Fruit fly (Drosophila melanogaster) whole organism, prepupa: Measurements from ENCODE around the gene ATPsyngamma.

Source experiments
- CG10631 ChIP-seq: fragments of 200-800 bp; sonication (Bioruptor generic); optimal IDR thresholded peaks from 2 replicates; lab custom pipeline; 2016; ENCODE audit warnings: missing biosample characterization, missing genetic modification characterization
- CG10669 ChIP-seq: fragments of 200-800 bp; sonication (Bioruptor generic); optimal IDR thresholded peaks from 3 replicates; lab custom pipeline; 2018; ENCODE audit warnings: missing biosample characterization, mild to moderate bottlenecking, missing genetic modification characterization, moderate library complexity
- CG11294 ChIP-seq: fragments of 200-800 bp; sonication (Bioruptor generic); IDR thresholded peaks from 2 replicates; pipeline ENCODE4 v1.3.6; 2022; ENCODE audit warnings: missing biosample characterization, missing genetic modification characterization
- CG11762 ChIP-seq: fragments of 200-800 bp; sonication (Bioruptor generic); optimal IDR thresholded peaks from 3 replicates; lab custom pipeline; 2016; ENCODE audit warnings: missing biosample characterization, missing genetic modification characterization; ENCODE audit not compliant: insufficient read depth
- CG11902 ChIP-seq: fragments of 200-800 bp; sonication (Bioruptor generic); optimal IDR thresholded peaks from 3 replicates; lab custom pipeline; 2016; ENCODE audit warnings: missing biosample characterization, missing genetic modification characterization
- CG15336 ChIP-seq: fragments of 200-800 bp; sonication (Bioruptor generic); IDR thresholded peaks from 2 replicates; pipeline ENCODE4 v1.3.6; 2022; ENCODE audit warnings: missing biosample characterization, missing genetic modification characterization
- CG1621 ChIP-seq: fragments of 200-800 bp; sonication (Bioruptor generic); optimal IDR thresholded peaks from 3 replicates; lab custom pipeline; 2018; ENCODE audit warnings: missing biosample characterization, mild to moderate bottlenecking, missing genetic modification characterization
- CG16779 ChIP-seq: fragments of 200-800 bp; sonication (Bioruptor generic); optimal IDR thresholded peaks from 3 replicates; lab custom pipeline; 2017; ENCODE audit warnings: missing biosample characterization, mild to moderate bottlenecking, missing genetic modification characterization
- CG3032 ChIP-seq: fragments of 200-800 bp; optimal IDR thresholded peaks from 2 replicates; lab custom pipeline; 2019; ENCODE audit warnings: missing biosample characterization, mild to moderate bottlenecking, missing genetic modification characterization, moderate library complexity
- CG31627 ChIP-seq: fragments of 200-800 bp; sonication (Bioruptor generic); optimal IDR thresholded peaks from 3 replicates; lab custom pipeline; 2016; ENCODE audit warnings: missing biosample characterization, missing genetic modification characterization
- CG32006 ChIP-seq: fragments of 200-800 bp; sonication (Bioruptor generic); optimal IDR thresholded peaks from 3 replicates; lab custom pipeline; 2017; ENCODE audit warnings: missing biosample characterization, mild to moderate bottlenecking, missing genetic modification characterization
- CG34406 ChIP-seq: fragments of 200-800 bp; sonication (Bioruptor generic); optimal IDR thresholded peaks from 3 replicates; lab custom pipeline; 2016; ENCODE audit warnings: missing biosample characterization, missing genetic modification characterization
- CG3919 ChIP-seq: fragments of 200-800 bp; sonication (Bioruptor generic); optimal IDR thresholded peaks from 3 replicates; lab custom pipeline; 2016; ENCODE audit warnings: missing biosample characterization, missing genetic modification characterization
- CG4318 ChIP-seq: fragments of 200-800 bp; sonication (Bioruptor generic); optimal IDR thresholded peaks from 3 replicates; lab custom pipeline; 2017; ENCODE audit warnings: missing biosample characterization, mild to moderate bottlenecking, missing genetic modification characterization
- CG6163 ChIP-seq: fragments of 200-800 bp; sonication (Bioruptor generic); IDR thresholded peaks from 3 replicates; pipeline ENCODE4 v1.3.6; 2022; ENCODE audit warnings: missing biosample characterization, missing genetic modification characterization
- CG6276 ChIP-seq: fragments of 200-800 bp; sonication (Bioruptor generic); optimal IDR thresholded peaks from 2 replicates; lab custom pipeline; 2017; ENCODE audit warnings: missing biosample characterization, mild to moderate bottlenecking, missing genetic modification characterization
- CG6792 ChIP-seq: fragments of 200-800 bp; sonication (Bioruptor generic); optimal IDR thresholded peaks from 3 replicates; lab custom pipeline; 2016; ENCODE audit warnings: missing biosample characterization, missing genetic modification characterization
- CG6808 ChIP-seq: fragments of 200-800 bp; sonication (Bioruptor generic); optimal IDR thresholded peaks from 3 replicates; lab custom pipeline; 2017; ENCODE audit warnings: missing biosample characterization, missing genetic modification characterization, mild to moderate bottlenecking, moderate library complexity, missing genetic modification reagents
- CG6854 ChIP-seq: fragments of 200-800 bp; sonication (Bioruptor generic); optimal IDR thresholded peaks from 2 replicates; lab custom pipeline; 2017; ENCODE audit warnings: missing biosample characterization, mild to moderate bottlenecking, missing genetic modification characterization
- CG7368 ChIP-seq: fragments of 200-800 bp; sonication (Bioruptor generic); optimal IDR thresholded peaks from 3 replicates; lab custom pipeline; 2016; ENCODE audit warnings: missing biosample characterization, missing genetic modification characterization
- CG8119 ChIP-seq: fragments of 200-800 bp; sonication (Bioruptor generic); IDR thresholded peaks from 3 replicates; pipeline ENCODE4 v1.3.6; 2022; ENCODE audit warnings: missing biosample characterization, missing genetic modification characterization
- CG8319 ChIP-seq: fragments of 200-800 bp; sonication (Bioruptor generic); optimal IDR thresholded peaks from 3 replicates; lab custom pipeline; 2016; ENCODE audit warnings: missing biosample characterization, missing genetic modification characterization
- CG9139 ChIP-seq: fragments of 200-800 bp; sonication (Bioruptor generic); optimal IDR thresholded peaks from 3 replicates; lab custom pipeline; 2017; ENCODE audit warnings: missing biosample characterization, mild to moderate bottlenecking, missing genetic modification characterization
- Eip75B ChIP-seq: fragments of 200-800 bp; sonication (Bioruptor generic); optimal IDR thresholded peaks from 3 replicates; lab custom pipeline; 2016; ENCODE audit warnings: missing biosample characterization, missing genetic modification characterization
- Eip78C ChIP-seq: fragments of 200-800 bp; sonication (Bioruptor generic); peaks from one replicate; lab custom pipeline; 2016; ENCODE audit warnings: missing biosample characterization, missing genetic modification characterization
- Eip93F ChIP-seq: fragments of 200-800 bp; sonication (Bioruptor generic); optimal IDR thresholded peaks from 2 replicates; lab custom pipeline; 2016; ENCODE audit warnings: missing biosample characterization, mild to moderate bottlenecking, missing genetic modification characterization
- Ets21C ChIP-seq: fragments of 200-800 bp; sonication (Bioruptor generic); optimal IDR thresholded peaks from 3 replicates; lab custom pipeline; 2016; ENCODE audit warnings: missing biosample characterization, missing genetic modification characterization
- Ets96B ChIP-seq: fragments of 200-800 bp; optimal IDR thresholded peaks from 2 replicates; lab custom pipeline; 2019; ENCODE audit warnings: missing biosample characterization, mild to moderate bottlenecking, missing genetic modification characterization, moderate library complexity
- Gug ChIP-seq: fragments of 200-800 bp; sonication (Bioruptor generic); IDR thresholded peaks from 2 replicates; pipeline ENCODE4 v1.3.6; 2022; ENCODE audit warnings: missing biosample characterization, missing genetic modification characterization
- Hr38 ChIP-seq: sonication (Bioruptor generic); optimal IDR thresholded peaks from 2 replicates; lab custom pipeline; 2016; ENCODE audit warnings: missing biosample characterization, missing genetic modification characterization
- Hr39 ChIP-seq: fragments of 200-800 bp; sonication (Bioruptor generic); optimal IDR thresholded peaks from 2 replicates; lab custom pipeline; 2016; ENCODE audit warnings: missing biosample characterization, missing genetic modification characterization
- Hr4 ChIP-seq: fragments of 200-800 bp; sonication (Bioruptor generic); optimal IDR thresholded peaks from 3 replicates; lab custom pipeline; 2016; ENCODE audit warnings: missing biosample characterization, missing genetic modification characterization
- Lpt ChIP-seq: fragments of 200-800 bp; sonication (Bioruptor generic); optimal IDR thresholded peaks from 3 replicates; lab custom pipeline; 2016; ENCODE audit warnings: missing biosample characterization, missing genetic modification characterization
- Met ChIP-seq: fragments of 200-800 bp; sonication (Bioruptor generic); optimal IDR thresholded peaks from 3 replicates; lab custom pipeline; 2016; ENCODE audit warnings: missing biosample characterization, missing genetic modification characterization
- OdsH ChIP-seq: fragments of 200-800 bp; sonication (Bioruptor generic); optimal IDR thresholded peaks from 3 replicates; lab custom pipeline; 2016; ENCODE audit warnings: missing biosample characterization, missing genetic modification characterization
- Smox ChIP-seq: fragments of 200-800 bp; sonication (Bioruptor generic); optimal IDR thresholded peaks from 3 replicates; lab custom pipeline; 2016; ENCODE audit warnings: missing biosample characterization, missing genetic modification characterization
- Sox14 ChIP-seq: fragments of 200-800 bp; sonication (Bioruptor generic); optimal IDR thresholded peaks from 3 replicates; lab custom pipeline; 2016; ENCODE audit warnings: missing biosample characterization, missing genetic modification characterization
- Sox15 ChIP-seq: fragments of 200-800 bp; sonication (Bioruptor generic); optimal IDR thresholded peaks from 3 replicates; lab custom pipeline; 2016; ENCODE audit warnings: missing biosample characterization, missing genetic modification characterization
- achi ChIP-seq: fragments of 200-800 bp; sonication (Bioruptor generic); optimal IDR thresholded peaks from 3 replicates; lab custom pipeline; 2016; ENCODE audit warnings: missing biosample characterization, missing genetic modification characterization
- cyc ChIP-seq: fragments of 200-800 bp; sonication (Bioruptor generic); optimal IDR thresholded peaks from 3 replicates; lab custom pipeline; 2016; ENCODE audit warnings: missing biosample characterization, missing genetic modification characterization
- dac ChIP-seq: fragments of 200-800 bp; sonication (Bioruptor generic); optimal IDR thresholded peaks from 2 replicates; lab custom pipeline; 2017; ENCODE audit warnings: missing biosample characterization, mild to moderate bottlenecking, missing genetic modification characterization
- dsx ChIP-seq: fragments of 200-800 bp; optimal IDR thresholded peaks from 3 replicates; lab custom pipeline; 2019; ENCODE audit warnings: missing biosample characterization, mild to moderate bottlenecking, missing genetic modification characterization, moderate library complexity; ENCODE audit not compliant: poor library complexity, severe bottlenecking
- fd59A ChIP-seq: fragments of 200-800 bp; sonication (Bioruptor generic); optimal IDR thresholded peaks from 2 replicates; lab custom pipeline; 2017; ENCODE audit warnings: missing biosample characterization, mild to moderate bottlenecking, missing genetic modification characterization, missing genetic modification reagents
- fkh ChIP-seq: fragments of 200-800 bp; sonication (Bioruptor generic); optimal IDR thresholded peaks from 3 replicates; lab custom pipeline; 2017; ENCODE audit warnings: missing biosample characterization, mild to moderate bottlenecking, missing genetic modification characterization, moderate library complexity
- lz ChIP-seq: fragments of 200-800 bp; sonication (Bioruptor generic); optimal IDR thresholded peaks from 3 replicates; lab custom pipeline; 2016; ENCODE audit warnings: missing biosample characterization, missing genetic modification characterization
- net ChIP-seq: fragments of 200-800 bp; sonication (Bioruptor generic); optimal IDR thresholded peaks from 3 replicates; lab custom pipeline; 2016; ENCODE audit warnings: missing biosample characterization, missing genetic modification characterization
- pdm3 ChIP-seq: fragments of 200-800 bp; sonication (Bioruptor generic); optimal IDR thresholded peaks from 3 replicates; lab custom pipeline; 2016; ENCODE audit warnings: missing biosample characterization, missing genetic modification characterization
- salr ChIP-seq, 2 experiments: fragments of 200-800 bp; sonication (Bioruptor generic); optimal IDR thresholded peaks; 3 replicates each; lab custom pipeline; 2016 to 2018; ENCODE audit warnings: missing biosample characterization in 2 of 2, missing genetic modification characterization in 2 of 2, mild to moderate bottlenecking in 1 of 2
- spab ChIP-seq: fragments of 200-800 bp; sonication (Bioruptor generic); optimal IDR thresholded peaks from 2 replicates; lab custom pipeline; 2017; ENCODE audit warnings: missing biosample characterization, mild to moderate bottlenecking, missing genetic modification characterization, missing genetic modification reagents
- ss ChIP-seq, 2 experiments: fragments of 200-800 bp; sonication (Bioruptor generic); optimal IDR thresholded peaks; 2 replicates in 1 of 2; 3 replicates in 1 of 2; lab custom pipeline; 2017 to 2018; ENCODE audit warnings: mild to moderate bottlenecking in 2 of 2, missing biosample characterization in 2 of 2, missing genetic modification characterization in 2 of 2, moderate library complexity in 1 of 2
- svp ChIP-seq: fragments of 200-800 bp; sonication (Bioruptor generic); peaks from one replicate; lab custom pipeline; 2016; ENCODE audit warnings: missing biosample characterization, missing genetic modification characterization
- topi ChIP-seq: fragments of 200-800 bp; sonication (Bioruptor generic); optimal IDR thresholded peaks from 3 replicates; lab custom pipeline; 2016; ENCODE audit warnings: missing biosample characterization, missing genetic modification characterization
- vri ChIP-seq: fragments of 200-800 bp; sonication (Bioruptor generic); optimal IDR thresholded peaks from 3 replicates; lab custom pipeline; 2016; ENCODE audit warnings: missing biosample characterization, mild to moderate bottlenecking, missing genetic modification characterization

The ATPsyngamma gene

dm6 chr3R:29763804-29764203, 14.8 kb upstream of the ATPsyngamma start:
- TF ChIP-seq CG10669 (GFP tag; lab: Kevin White, UChicago) (peak; percentile 1), fkh (GFP tag; lab: Kevin White, UChicago) (no peak), Ets21C (peak; percentile 37), CG6854 (GFP tag; lab: Kevin White, UChicago) (peak; percentile 10), Hr4 (GFP tag; lab: Kevin White, UChicago) (no peak), CG6808 (GFP tag; lab: Kevin White, UChicago) (no peak), CG15336 (peak; percentile 46), OdsH (GFP tag; lab: Kevin White, UChicago) (peak; percentile 37), salr (GFP tag; optimal IDR thresholded peaks at IDR 0.05; lab: Kevin White, UChicago) (no peak), spab (no peak), Gug (GFP tag; lab: Robert Waterston, UW) (no peak), topi (GFP tag; lab: Kevin White, UChicago) (peak; percentile 79), dac (no peak), Ets96B (tag; lab: Kevin White, UChicago) (no peak), CG32006 (peak; percentile 16), Eip93F (GFP tag; lab: Kevin White, UChicago) (no peak), CG34406 (GFP tag; lab: Kevin White, UChicago) (peak; percentile 40), CG8319 (GFP tag; lab: Kevin White, UChicago) (no peak), CG8119 (GFP tag; lab: Robert Waterston, UW) (no peak), CG31627 (GFP tag; lab: Kevin White, UChicago) (peak; percentile 67), Smox (GFP tag; lab: Kevin White, UChicago) (peak; percentile 61), CG10631 (no peak), CG6792 (GFP tag; lab: Kevin White, UChicago) (peak; percentile 16), Sox14 (GFP tag; lab: Kevin White, UChicago) (peak; percentile 9), CG11294 (no peak), dsx (GFP tag; lab: Kevin White, UChicago) (no peak), CG11902 (peak; percentile 2), Lpt (GFP tag; lab: Kevin White, UChicago) (no peak), lz (GFP tag; lab: Kevin White, UChicago) (peak; percentile 55), CG6163 (GFP tag; lab: Robert Waterston, UW) (peak; percentile 33; the same call in 1 of the 3 replicates), CG16779 (tag; lab: Kevin White, UChicago) (no peak), CG9139 (no peak), Met (GFP tag; lab: Kevin White, UChicago) (no peak), pdm3 (peak; percentile 3), svp (GFP tag; lab: Kevin White, UChicago) (no peak), ss (GFP tag; optimal IDR thresholded peaks at IDR 0.05; lab: Kevin White, UChicago) (no peak), Hr39 (GFP tag; lab: Kevin White, UChicago) (peak; percentile 68), CG1621 (tag; lab: Kevin White, UChicago) (no peak), cyc (peak; percentile 46), Eip78C (peak; percentile 80), Hr38 (GFP tag; lab: Kevin White, UChicago) (no peak), fd59A (GFP tag; lab: Kevin White, UChicago) (no peak), Eip75B (GFP tag; lab: Kevin White, UChicago) (no peak), CG6276 (GFP tag; lab: Kevin White, UChicago) (peak; percentile 12), CG3032 (no peak), CG7368 (GFP tag; lab: Kevin White, UChicago) (no peak), CG3919 (GFP tag; lab: Kevin White, UChicago) (no peak), CG11762 (GFP tag; lab: Kevin White, UChicago) (no peak), net (GFP tag; lab: Kevin White, UChicago) (no peak), achi (GFP tag; lab: Kevin White, UChicago) (peak; percentile 21), Sox15 (GFP tag; lab: Kevin White, UChicago) (no peak), vri (no peak), CG4318 (no peak)
